Fruit fly (Drosophila melanogaster) whole organism, embryonic: ENCODE data around the gene CG13360.
A peak's percentile ranks its signal among the peaks of the same experiment; 100 is the strongest.

Source experiments
- Ada2b ChIP-seq: fragments of 200-800 bp; sonication (Bioruptor generic); IDR thresholded peaks from 2 replicates; pipeline ENCODE4 v1.3.6; 2022; ENCODE audit warnings: missing biosample characterization, missing genetic modification characterization
- Aef1 ChIP-seq: fragments of 200-800 bp; sonication (Bioruptor generic); IDR thresholded peaks from 3 replicates; pipeline ENCODE4 v1.3.6; 2022; ENCODE audit warnings: missing biosample characterization, missing genetic modification characterization
- Atf6 ChIP-seq: fragments of 200-800 bp; sonication (Bioruptor generic); IDR thresholded peaks from 2 replicates; pipeline ENCODE4 v1.3.6; 2022; ENCODE audit warnings: missing biosample characterization, missing genetic modification characterization
- CG10147 ChIP-seq: fragments of 200-800 bp; sonication (Bioruptor generic); optimal IDR thresholded peaks from 2 replicates; lab custom pipeline; 2019; ENCODE audit warnings: missing biosample characterization, mild to moderate bottlenecking, missing genetic modification characterization, moderate library complexity
- CG1024 ChIP-seq: fragments of 200-800 bp; sonication (Bioruptor generic); IDR thresholded peaks from 2 replicates; pipeline ENCODE4 v1.3.6; 2022; ENCODE audit warnings: missing biosample characterization, missing genetic modification characterization
- CG10267 ChIP-seq: fragments of 200-800 bp; sonication (Bioruptor generic); optimal IDR thresholded peaks from 2 replicates; lab custom pipeline; 2018; ENCODE audit warnings: missing biosample characterization, mild to moderate bottlenecking, missing genetic modification characterization, moderate library complexity
- CG11085 ChIP-seq: fragments of 200-800 bp; sonication (Bioruptor generic); IDR thresholded peaks from 2 replicates; pipeline ENCODE4 v1.3.6; 2022; ENCODE audit warnings: missing biosample characterization, missing genetic modification characterization
- CG12104 ChIP-seq: fragments of 200-800 bp; sonication (Bioruptor generic); optimal IDR thresholded peaks from 3 replicates; lab custom pipeline; 2016; ENCODE audit warnings: missing biosample characterization, missing genetic modification characterization
- CG1233 ChIP-seq: fragments of 200-800 bp; sonication (Bioruptor generic); optimal IDR thresholded peaks from 4 replicates; lab custom pipeline; 2018; ENCODE audit warnings: missing biosample characterization, mild to moderate bottlenecking, missing genetic modification characterization
- CG13624 ChIP-seq: fragments of 200-800 bp; sonication (Bioruptor generic); optimal IDR thresholded peaks from 2 replicates; lab custom pipeline; 2016; ENCODE audit warnings: missing biosample characterization, missing genetic modification characterization
- CG17802 ChIP-seq: fragments of 200-800 bp; sonication (Bioruptor generic); optimal IDR thresholded peaks from 2 replicates; lab custom pipeline; 2018; ENCODE audit warnings: missing biosample characterization, mild to moderate bottlenecking, missing genetic modification characterization, moderate library complexity
- CG2678 ChIP-seq: fragments of 200-800 bp; sonication (Bioruptor generic); optimal IDR thresholded peaks from 3 replicates; lab custom pipeline; 2019; ENCODE audit warnings: missing biosample characterization, mild to moderate bottlenecking, missing genetic modification characterization, moderate library complexity
- CG3065 ChIP-seq: fragments of 200-800 bp; sonication (Bioruptor generic); optimal IDR thresholded peaks from 2 replicates; lab custom pipeline; 2016; ENCODE audit warnings: missing biosample characterization, missing genetic modification characterization
- CG31441 ChIP-seq: fragments of 200-800 bp; sonication (Bioruptor generic); IDR thresholded peaks from 2 replicates; pipeline ENCODE4 v1.3.6; 2022; ENCODE audit warnings: missing biosample characterization, missing genetic modification characterization
- CG4282 ChIP-seq: fragments of 200-800 bp; sonication (Bioruptor generic); optimal IDR thresholded peaks from 2 replicates; lab custom pipeline; 2016; ENCODE audit warnings: missing biosample characterization, missing genetic modification characterization
- CG4617 ChIP-seq: fragments of 200-800 bp; sonication (Bioruptor generic); optimal IDR thresholded peaks from 3 replicates; lab custom pipeline; 2016; ENCODE audit warnings: missing biosample characterization, missing genetic modification characterization, borderline replicate concordance
- CG5245 ChIP-seq: fragments of 200-800 bp; sonication (Bioruptor generic); optimal IDR thresholded peaks from 3 replicates; lab custom pipeline; 2016; ENCODE audit warnings: missing biosample characterization, missing genetic modification characterization
- CG6654 ChIP-seq: fragments of 200-800 bp; sonication (Bioruptor generic); optimal IDR thresholded peaks from 2 replicates; lab custom pipeline; 2017; ENCODE audit warnings: missing biosample characterization, mild to moderate bottlenecking, missing genetic modification characterization
- CG6854 ChIP-seq: fragments of 200-800 bp; sonication (Bioruptor generic); optimal IDR thresholded peaks from 3 replicates; lab custom pipeline; 2017; ENCODE audit warnings: missing biosample characterization, mild to moderate bottlenecking, missing genetic modification characterization
- CG7556 ChIP-seq: fragments of 200-800 bp; sonication (Bioruptor generic); optimal IDR thresholded peaks from 2 replicates; lab custom pipeline; 2017; ENCODE audit warnings: missing biosample characterization, mild to moderate bottlenecking, missing genetic modification characterization
- CG9727 ChIP-seq: fragments of 200-800 bp; sonication (Bioruptor generic); optimal IDR thresholded peaks from 3 replicates; lab custom pipeline; 2017; ENCODE audit warnings: missing biosample characterization, mild to moderate bottlenecking, missing genetic modification characterization
- Doc2 ChIP-seq: fragments of 200-800 bp; sonication (Bioruptor generic); IDR thresholded peaks from 2 replicates; pipeline ENCODE4 v1.3.6; 2022; ENCODE audit warnings: missing biosample characterization, missing genetic modification characterization
- Drgx ChIP-seq: fragments of 200-800 bp; sonication (Bioruptor generic); IDR thresholded peaks from 2 replicates; pipeline ENCODE4 v1.3.6; 2022; ENCODE audit warnings: missing biosample characterization, missing genetic modification characterization
- H2.0 ChIP-seq: fragments of 200-800 bp; sonication (Bioruptor generic); IDR thresholded peaks from 2 replicates; pipeline ENCODE4 v1.3.6; 2022; ENCODE audit warnings: missing biosample characterization, missing genetic modification characterization
- HmgZ ChIP-seq: fragments of 200-800 bp; sonication (Bioruptor generic); optimal IDR thresholded peaks from 2 replicates; lab custom pipeline; 2018; ENCODE audit warnings: missing biosample characterization, mild to moderate bottlenecking, missing genetic modification characterization
- Hr51 ChIP-seq, 2 experiments: fragments of 200-800 bp; sonication (Bioruptor generic); optimal IDR thresholded peaks; 2 replicates in 1 of 2; 3 replicates in 1 of 2; lab custom pipeline; 2016 to 2018; ENCODE audit warnings: missing biosample characterization in 2 of 2, missing genetic modification characterization in 2 of 2, mild to moderate bottlenecking in 1 of 2, moderate library complexity in 1 of 2
- Meics ChIP-seq: fragments of 200-800 bp; sonication (Bioruptor generic); optimal IDR thresholded peaks from 2 replicates; lab custom pipeline; 2017; ENCODE audit warnings: missing biosample characterization, mild to moderate bottlenecking, missing genetic modification characterization
- Scr ChIP-seq: fragments of 200-800 bp; sonication (Bioruptor generic); IDR thresholded peaks from 2 replicates; pipeline ENCODE4 v1.3.6; 2022; ENCODE audit warnings: missing biosample characterization, missing genetic modification characterization; ENCODE audit not compliant: partially characterized antibody
- Stat92E ChIP-seq, 3 experiments: fragments of >200 bp in 2 of 3; fragments of 200-800 bp in 1 of 3; sonication (Bioruptor generic) in 1 of 3; optimal IDR thresholded peaks; 2 replicates each; lab custom pipeline; 2017 to 2019; ENCODE audit warnings: missing biosample characterization in 3 of 3, missing genetic modification characterization in 3 of 3, mild to moderate bottlenecking in 1 of 3, moderate library complexity in 1 of 3
- aop ChIP-seq: fragments of 200-800 bp; sonication (Bioruptor generic); IDR thresholded peaks from 2 replicates; pipeline ENCODE4 v1.3.6; 2022; ENCODE audit warnings: missing biosample characterization, missing genetic modification characterization
- crp ChIP-seq, 2 experiments: fragments of 200-800 bp; sonication (Bioruptor generic); optimal IDR thresholded peaks; 2 replicates in 1 of 2; 3 replicates in 1 of 2; lab custom pipeline; 2017; ENCODE audit warnings: missing biosample characterization in 2 of 2, missing genetic modification characterization in 2 of 2, mild to moderate bottlenecking in 1 of 2, moderate library complexity in 1 of 2
- da ChIP-seq: fragments of 200-800 bp; sonication (Bioruptor generic); optimal IDR thresholded peaks from 2 replicates; lab custom pipeline; 2016; ENCODE audit warnings: missing biosample characterization, missing genetic modification characterization
- dan ChIP-seq: fragments of 200-800 bp; sonication (Bioruptor generic); IDR thresholded peaks from 2 replicates; pipeline ENCODE4 v1.3.6; 2022; ENCODE audit warnings: missing biosample characterization, missing genetic modification characterization
- dpn ChIP-seq, 2 experiments: fragments of 200-800 bp; sonication (Bioruptor generic); optimal IDR thresholded peaks; 3 replicates each; lab custom pipeline; 2016; ENCODE audit warnings: missing biosample characterization in 2 of 2, missing genetic modification characterization in 2 of 2
- emc ChIP-seq: fragments of 200-800 bp; sonication (Bioruptor generic); optimal IDR thresholded peaks from 2 replicates; lab custom pipeline; 2016; ENCODE audit warnings: missing biosample characterization, missing genetic modification characterization
- fd3F ChIP-seq: fragments of 200-800 bp; sonication (Bioruptor generic); optimal IDR thresholded peaks from 2 replicates; lab custom pipeline; 2018; ENCODE audit warnings: missing biosample characterization, mild to moderate bottlenecking, missing genetic modification characterization, moderate library complexity
- fu2 ChIP-seq: fragments of 200-800 bp; sonication (Bioruptor generic); optimal IDR thresholded peaks from 2 replicates; lab custom pipeline; 2016; ENCODE audit warnings: missing biosample characterization, missing genetic modification characterization
- inv ChIP-seq: fragments of 200-800 bp; sonication (Bioruptor generic); IDR thresholded peaks from 2 replicates; pipeline ENCODE4 v1.3.6; 2022; ENCODE audit warnings: missing biosample characterization, missing genetic modification characterization; ENCODE audit not compliant: partially characterized antibody
- mam ChIP-seq: fragments of 200-800 bp; sonication (Bioruptor generic); optimal IDR thresholded peaks from 3 replicates; lab custom pipeline; 2016; ENCODE audit warnings: missing biosample characterization, missing genetic modification characterization
- onecut ChIP-seq: fragments of 200-800 bp; sonication (Bioruptor generic); IDR thresholded peaks from 2 replicates; pipeline ENCODE4 v1.3.6; 2022; ENCODE audit warnings: missing biosample characterization, missing genetic modification characterization
- pfk ChIP-seq: fragments of 200-800 bp; sonication (Bioruptor generic); optimal IDR thresholded peaks from 2 replicates; lab custom pipeline; 2018; ENCODE audit warnings: missing biosample characterization, mild to moderate bottlenecking, missing genetic modification characterization, moderate library complexity
- rib ChIP-seq: fragments of 200-800 bp; sonication (Bioruptor generic); IDR thresholded peaks from 2 replicates; pipeline ENCODE4 v1.3.6; 2022; ENCODE audit warnings: missing biosample characterization, missing genetic modification characterization
- schlank ChIP-seq: fragments of 200-800 bp; sonication (Bioruptor generic); optimal IDR thresholded peaks from 2 replicates; lab custom pipeline; 2018; ENCODE audit warnings: missing biosample characterization, mild to moderate bottlenecking, missing genetic modification characterization
- sisA ChIP-seq: fragments of 200-800 bp; sonication (Bioruptor generic); IDR thresholded peaks from 2 replicates; pipeline ENCODE4 v1.3.6; 2022; ENCODE audit warnings: missing biosample characterization, missing genetic modification characterization
- slp2 ChIP-seq: fragments of 200-800 bp; sonication (Bioruptor generic); optimal IDR thresholded peaks from 2 replicates; lab custom pipeline; 2016; ENCODE audit warnings: missing biosample characterization, missing genetic modification characterization
- ssp ChIP-seq: fragments of 200-800 bp; sonication (Bioruptor generic); IDR thresholded peaks from 2 replicates; pipeline ENCODE4 v1.3.6; 2022; ENCODE audit warnings: missing biosample characterization, missing genetic modification characterization
- tap ChIP-seq: fragments of 200-800 bp; optimal IDR thresholded peaks from 3 replicates; lab custom pipeline; 2019; ENCODE audit warnings: missing biosample characterization, mild to moderate bottlenecking, missing genetic modification characterization, moderate library complexity
- tx ChIP-seq: fragments of 200-800 bp; sonication (Bioruptor generic); optimal IDR thresholded peaks from 2 replicates; lab custom pipeline; 2016; ENCODE audit warnings: missing biosample characterization, missing genetic modification characterization
- zfh1 ChIP-seq: fragments of 200-800 bp; sonication (Bioruptor generic); IDR thresholded peaks from 3 replicates; pipeline ENCODE4 v1.3.6; 2022; ENCODE audit warnings: missing biosample characterization, missing genetic modification characterization

Gene CG13360

dm6 chrX:755642-756332 is 34.1 kb downstream of the CG13360 start (continued):
- peak; percentile 31; the same call in 1 of the 2 replicates for TF ChIP-seq Doc2
- no peak for TF ChIP-seq inv (GFP tag; lab: Robert Waterston, UW)
- peak; percentile 61 for TF ChIP-seq CG10267
- peak; percentile 68 for TF ChIP-seq CG5245 (GFP tag; lab: Kevin White, UChicago)
- peak; percentile 81 for TF ChIP-seq CG4282 (GFP tag; lab: Kevin White, UChicago)
- no peak for TF ChIP-seq dan (GFP tag; lab: Robert Waterston, UW)
- TF ChIP-seq dpn (GFP tag; optimal IDR thresholded peaks at IDR 0.05; lab: Kevin White, UChicago): peak; percentile 82 to 90
- peak; percentile 50 for TF ChIP-seq CG3065 (GFP tag; lab: Kevin White, UChicago)
- peak; percentile 70 for TF ChIP-seq CG6854
- peak; percentile 74 for TF ChIP-seq tap
- peak; percentile 82 for TF ChIP-seq H2.0 (GFP tag; lab: Robert Waterston, UW)
- TF ChIP-seq tx (GFP tag; lab: Kevin White, UChicago): peak; percentile 85
- peak; percentile 79 for TF ChIP-seq schlank (tag; lab: Kevin White, UChicago)
- peak; percentile 92 for TF ChIP-seq Atf6 (GFP tag; lab: Robert Waterston, UW)
- peak; percentile 71; the same call in 1 of the 2 replicates for TF ChIP-seq CG1024
- peak; percentile 88 for TF ChIP-seq CG2678 (tag; lab: Kevin White, UChicago)
- TF ChIP-seq CG13624 (GFP tag; lab: Kevin White, UChicago): peak; percentile 95
- TF ChIP-seq Hr51 (GFP tag; optimal IDR thresholded peaks at IDR 0.05; lab: Kevin White, UChicago): peak; percentile 78
- peak; percentile 91 for TF ChIP-seq Meics (GFP tag; lab: Kevin White, UChicago)
- peak; percentile 69 for TF ChIP-seq CG12104 (GFP tag; lab: Kevin White, UChicago)
- TF ChIP-seq fd3F (GFP tag; lab: Kevin White, UChicago): peak; percentile 70
- peak; percentile 35 for TF ChIP-seq da (GFP tag; lab: Kevin White, UChicago)
- TF ChIP-seq pfk: no peak
- peak; percentile 47 for TF ChIP-seq CG17802 (tag; lab: Kevin White, UChicago)
- TF ChIP-seq CG11085 (GFP tag; lab: Robert Waterston, UW): peak; percentile 84
- peak; percentile 79 for TF ChIP-seq sisA (GFP tag; lab: Robert Waterston, UW)
- TF ChIP-seq ssp: peak; percentile 66
- TF ChIP-seq Drgx (GFP tag; lab: Robert Waterston, UW): peak; percentile 95
- peak; percentile 67 for TF ChIP-seq CG31441
- peak; percentile 71 for TF ChIP-seq CG9727 (GFP tag; lab: Kevin White, UChicago)
- TF ChIP-seq zfh1 (GFP tag; lab: Robert Waterston, UW): peak; percentile 86
- peak; percentile 66 for TF ChIP-seq CG1233 (GFP tag; lab: Kevin White, UChicago)
- peak; percentile 85 for TF ChIP-seq fu2 (GFP tag; lab: Kevin White, UChicago)
- TF ChIP-seq emc: peak; percentile 70
- peak; percentile 66 for TF ChIP-seq slp2 (GFP tag; lab: Kevin White, UChicago)
- TF ChIP-seq mam (GFP tag; lab: Kevin White, UChicago): peak; percentile 93
- peak; percentile 61 for TF ChIP-seq onecut (GFP tag; lab: Robert Waterston, UW)
- TF ChIP-seq Aef1: peak; percentile 78
- TF ChIP-seq HmgZ (tag; lab: Kevin White, UChicago): peak; percentile 93
- TF ChIP-seq CG7556 (GFP tag; lab: Kevin White, UChicago): peak; percentile 81
- no peak for TF ChIP-seq aop (GFP tag; lab: Robert Waterston, UW)
- TF ChIP-seq Stat92E (GFP tag; optimal IDR thresholded peaks at IDR 0.05; lab: Kevin White, UChicago): no peak
- peak; percentile 86 for TF ChIP-seq CG10147 (GFP tag; lab: Kevin White, UChicago)
- peak; percentile 42 for TF ChIP-seq CG6654 (GFP tag; lab: Kevin White, UChicago)
- TF ChIP-seq CG4617 (GFP tag; lab: Kevin White, UChicago): peak; percentile 30
- peak; percentile 72 for TF ChIP-seq Ada2b (GFP tag; lab: Robert Waterston, UW)
- TF ChIP-seq rib (GFP tag; lab: Robert Waterston, UW): peak; percentile 96
- no peak for TF ChIP-seq Scr
- peak in 1 of 2 experiments; percentile 7 for TF ChIP-seq crp (GFP tag; optimal IDR thresholded peaks at IDR 0.05; lab: Kevin White, UChicago)
